Worm (Caenorhabditis elegans) whole organism, mixed stage, embryonic: ENCODE results near the gene srh-292.

Source experiments
- ceh-39 ChIP-seq: fragments of 150-350 bp; optimal IDR thresholded peaks from 2 replicates; lab custom pipeline; 2014; ENCODE audit warnings: missing biosample characterization, missing genetic modification characterization
- hlh-1 ChIP-seq: fragments of 150-350 bp; optimal IDR thresholded peaks from 2 replicates; lab custom pipeline; 2014; ENCODE audit warnings: missing biosample characterization, missing genetic modification reagents, missing genetic modification characterization
- lin-13 ChIP-seq: fragments of 150-350 bp; optimal IDR thresholded peaks from 2 replicates; lab custom pipeline; 2014; ENCODE audit warnings: missing biosample characterization, missing genetic modification characterization
- lsy-2 ChIP-seq: fragments of 150-350 bp; optimal IDR thresholded peaks from 2 replicates; lab custom pipeline; 2014; ENCODE audit warnings: missing biosample characterization, missing genetic modification characterization
- nhr-237 ChIP-seq: fragments of 150-350 bp; optimal IDR thresholded peaks from 2 replicates; lab custom pipeline; 2014; ENCODE audit warnings: missing biosample characterization, missing genetic modification characterization
- snpc-4 ChIP-seq: fragments of 150-350 bp; optimal IDR thresholded peaks from 2 replicates; lab custom pipeline; 2014; ENCODE audit warnings: missing biosample characterization, missing genetic modification characterization
- tbx-8 ChIP-seq: fragments of 200-800 bp; sonication (Bioruptor generic); optimal IDR thresholded peaks from 2 replicates; lab custom pipeline; 2018; ENCODE audit warnings: mild to moderate bottlenecking, missing genetic modification characterization, moderate library complexity, missing compliant biosample characterization
- unc-39 ChIP-seq: fragments of 150-350 bp; optimal IDR thresholded peaks from 2 replicates; lab custom pipeline; 2014; ENCODE audit warnings: missing biosample characterization, missing genetic modification characterization
- unc-62 ChIP-seq: fragments of 150-350 bp; optimal IDR thresholded peaks from 2 replicates; lab custom pipeline; 2014; ENCODE audit warnings: missing biosample characterization, missing genetic modification reagents, missing genetic modification characterization

DNA sequence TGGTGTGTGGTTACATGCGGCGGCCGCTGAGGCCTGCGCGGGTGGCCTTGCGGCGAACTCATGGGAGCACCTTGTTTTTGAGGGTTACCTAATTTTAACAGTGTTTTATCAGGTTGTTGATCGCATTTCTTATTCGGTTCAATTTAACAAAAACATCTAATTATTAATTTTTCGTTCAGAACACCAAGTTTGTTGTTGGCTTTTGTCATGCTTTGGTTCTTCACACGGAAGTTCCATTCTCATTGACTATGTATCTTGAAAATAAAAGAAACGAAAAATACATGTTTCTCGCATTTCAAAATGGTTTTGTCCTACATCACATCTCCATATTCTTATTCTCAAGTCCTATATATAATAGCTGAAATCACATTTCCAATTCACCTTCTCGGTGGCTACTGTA, 12.4 kb upstream of the srh-292 start, which contains the start of gene srh-290:
- TF ChIP-seq ceh-39 (tag; lab: Kevin White, UChicago) (no peak), hlh-1 (tag; lab: Kevin White, UChicago) (no peak), lin-13 (tag; lab: Kevin White, UChicago) (no peak), tbx-8 (GFP tag; lab: Kevin White, UChicago) (no peak), nhr-237 (no peak), unc-62 (no peak), unc-39 (no peak), snpc-4 (tag; lab: Kevin White, UChicago) (no peak), lsy-2 (tag; lab: Kevin White, UChicago) (no peak)
